Fruit fly (Drosophila melanogaster): Measurements from ENCODE around the gene CG42526.

The CG42526 gene

dm6 chr3L:9457619-9458092, 22.5 kb upstream of the CG42526 start, which contains the start of gene CG3437 (continued):
- TF ChIP-seq CG17361 (GFP tag; IDR thresholded peaks at IDR 0.05), result peak; percentile 99
- TF ChIP-seq CG4328 (GFP tag; optimal IDR thresholded peaks at IDR 0.05), result peak; percentile 97
- peak; percentile 97 for TF ChIP-seq ab (GFP tag; optimal IDR thresholded peaks at IDR 0.05)
- TF ChIP-seq en (GFP tag; optimal IDR thresholded peaks at IDR 0.05), result peak; percentile 98
- TF ChIP-seq Hsf (GFP tag; optimal IDR thresholded peaks at IDR 0.05), result peak; percentile 99
- peak; percentile 99 for TF ChIP-seq CG9932 (GFP tag; IDR thresholded peaks at IDR 0.05)
- peak; percentile 97 for TF ChIP-seq CG1792 (GFP tag; optimal IDR thresholded peaks at IDR 0.05)
- TF ChIP-seq ap (GFP tag; IDR thresholded peaks at IDR 0.05), result peak; percentile 99
- no peak for TF ChIP-seq Lpt (GFP tag; optimal IDR thresholded peaks at IDR 0.05)
- TF ChIP-seq CG4404 (GFP tag; IDR thresholded peaks at IDR 0.05), result peak; percentile 99
- TF ChIP-seq TFAM (GFP tag; optimal IDR thresholded peaks at IDR 0.05), result peak; percentile 94
- no peak for TF ChIP-seq lov (optimal IDR thresholded peaks at IDR 0.05)
- TF ChIP-seq lov (GFP tag; IDR thresholded peaks at IDR 0.05), result peak; percentile 100
- TF ChIP-seq jing (GFP tag; optimal IDR thresholded peaks at IDR 0.05), result peak; percentile 97
- peak; percentile 99 for TF ChIP-seq CG12659 (GFP tag; optimal IDR thresholded peaks at IDR 0.05)
- TF ChIP-seq nerfin-1 (tag; optimal IDR thresholded peaks at IDR 0.05), result peak; percentile 98
- TF ChIP-seq CG10959 (GFP tag; IDR thresholded peaks at IDR 0.05), result peak; percentile 99
- TF ChIP-seq tx (GFP tag; optimal IDR thresholded peaks at IDR 0.05), result peak; percentile 98
- peak; percentile 98 for TF ChIP-seq fu2 (GFP tag; optimal IDR thresholded peaks at IDR 0.05)
- TF ChIP-seq dmrt11E (tag; optimal IDR thresholded peaks at IDR 0.05), result peak; percentile 97
- TF ChIP-seq ranshi (GFP tag; IDR thresholded peaks at IDR 0.05), result peak; percentile 99
- TF ChIP-seq lilli (GFP tag; optimal IDR thresholded peaks at IDR 0.05), result peak; percentile 99
- TF ChIP-seq CG32767 (GFP tag; IDR thresholded peaks at IDR 0.05), result peak; percentile 98
- TF ChIP-seq cas (GFP tag; IDR thresholded peaks at IDR 0.05), result peak; percentile 98
- TF ChIP-seq yki (optimal IDR thresholded peaks at IDR 0.05), result no peak
- peak; percentile 99 for TF ChIP-seq CG11695 (GFP tag; IDR thresholded peaks at IDR 0.05)
- TF ChIP-seq abd-A (tag; optimal IDR thresholded peaks at IDR 0.05), result peak; percentile 87
- peak; percentile 34 for TF ChIP-seq hkb (optimal IDR thresholded peaks at IDR 0.05)
- peak; percentile 99 for TF ChIP-seq hkb (GFP tag; IDR thresholded peaks at IDR 0.05)
- TF ChIP-seq trh (GFP tag; optimal IDR thresholded peaks at IDR 0.05), result peak; percentile 93
- TF ChIP-seq CG7271 (tag; optimal IDR thresholded peaks at IDR 0.05), result peak; percentile 98
- peak; percentile 82 for TF ChIP-seq CG14965 (GFP tag; optimal IDR thresholded peaks at IDR 0.05; ENCODE audit: borderline replicate concordance)
- peak; percentile 97 for TF ChIP-seq CG3065 (GFP tag; optimal IDR thresholded peaks at IDR 0.05)
- TF ChIP-seq exex (tag; optimal IDR thresholded peaks at IDR 0.05), result peak; percentile 93
- peak; percentile 97 for TF ChIP-seq Six4 (GFP tag; optimal IDR thresholded peaks at IDR 0.05)
- TF ChIP-seq ash1 (GFP tag; optimal IDR thresholded peaks at IDR 0.05), result peak; percentile 96
- peak; percentile 97 for TF ChIP-seq CG1529 (GFP tag; optimal IDR thresholded peaks at IDR 0.05)
- peak; percentile 99 for TF ChIP-seq CoRest (tag; optimal IDR thresholded peaks at IDR 0.05)
- TF ChIP-seq B-H2 (GFP tag; optimal IDR thresholded peaks at IDR 0.05), result peak; percentile 99
- TF ChIP-seq Gsc (GFP tag; IDR thresholded peaks at IDR 0.05), result peak; percentile 99
- TF ChIP-seq B-H1 (GFP tag; IDR thresholded peaks at IDR 0.05), result peak; percentile 99
- no peak for TF ChIP-seq pita (GFP tag; optimal IDR thresholded peaks at IDR 0.05)
- TF ChIP-seq ATbp (GFP tag; optimal IDR thresholded peaks at IDR 0.05), result peak; percentile 98
- TF ChIP-seq Dip3 (GFP tag; optimal IDR thresholded peaks at IDR 0.05), result peak; percentile 99
- TF ChIP-seq CG5953 (GFP tag; IDR thresholded peaks at IDR 0.05), result peak; percentile 98
- peak; percentile 99 for TF ChIP-seq HLH54F (GFP tag; optimal IDR thresholded peaks at IDR 0.05)
- peak; percentile 98 for TF ChIP-seq bowl (GFP tag; IDR thresholded peaks at IDR 0.05)
- peak; percentile 99 for TF ChIP-seq CG12769 (tag; optimal IDR thresholded peaks at IDR 0.05)
- TF ChIP-seq Sry-β (GFP tag; optimal IDR thresholded peaks at IDR 0.05), result peak; percentile 74
- peak; percentile 97 for TF ChIP-seq CG33557 (GFP tag; optimal IDR thresholded peaks at IDR 0.05)
- peak; percentile 98 for TF ChIP-seq YL-1 (GFP tag; optimal IDR thresholded peaks at IDR 0.05)
- peak; percentile 97 for TF ChIP-seq CG8388 (GFP tag; optimal IDR thresholded peaks at IDR 0.05)
